Fruit fly (Drosophila melanogaster): ENCODE data around the gene NELF-B.

- TF ChIP-seq CG6808 (GFP tag; optimal IDR thresholded peaks at IDR 0.05), result no peak
- TF ChIP-seq CG11294 (GFP tag; IDR thresholded peaks at IDR 0.05), result no peak
- TF ChIP-seq Hr38 (GFP tag; optimal IDR thresholded peaks at IDR 0.05), result no peak
- TF ChIP-seq CG6792 (GFP tag; optimal IDR thresholded peaks at IDR 0.05), result no peak
- no peak for TF ChIP-seq fd59A (GFP tag; optimal IDR thresholded peaks at IDR 0.05)
- no peak for TF ChIP-seq CG31627 (GFP tag; optimal IDR thresholded peaks at IDR 0.05)
- TF ChIP-seq net (GFP tag; optimal IDR thresholded peaks at IDR 0.05), result no peak
- TF ChIP-seq Eip78C (GFP tag), result no peak
Observed at dm6 chrX:7717832-7718231, 10.3 kb downstream of the NELF-B start, which contains the start of gene CG15478.

All from whole organism, prepupa.